Worm (Caenorhabditis elegans) whole organism, L1 larva: ENCODE data around the gene bre-1.

ENCODE experiments used
- C16A3.4 ChIP-seq: fragments of 150-350 bp; optimal IDR thresholded peaks from 2 replicates; lab custom pipeline; 2014; ENCODE audit warnings: missing biosample characterization, missing genetic modification characterization
- C34B4.2 ChIP-seq: sonication (generic microtip); optimal IDR thresholded peaks from 2 replicates; lab custom pipeline; 2017; ENCODE audit warnings: mild to moderate bottlenecking, missing genetic modification characterization, missing compliant biosample characterization
- aha-1 ChIP-seq: fragments of 150-350 bp; optimal IDR thresholded peaks from 2 replicates; lab custom pipeline; 2014; ENCODE audit warnings: missing biosample characterization, missing genetic modification characterization
- ama-1 ChIP-seq: fragments of 150-350 bp; optimal IDR thresholded peaks from 2 replicates; lab custom pipeline; 2014
- blmp-1 ChIP-seq: fragments of 150-350 bp; optimal IDR thresholded peaks from 2 replicates; lab custom pipeline; 2014; ENCODE audit warnings: missing biosample characterization, missing genetic modification characterization
- ceh-63 ChIP-seq: fragments of 200-800 bp; sonication (Bioruptor generic); optimal IDR thresholded peaks from 2 replicates; lab custom pipeline; 2018; ENCODE audit warnings: mild to moderate bottlenecking, missing genetic modification characterization, missing compliant biosample characterization
- ceh-8 ChIP-seq: fragments of 200-800 bp; sonication (Bioruptor generic); optimal IDR thresholded peaks from 2 replicates; lab custom pipeline; 2018; ENCODE audit warnings: mild to moderate bottlenecking, missing genetic modification characterization, moderate library complexity, missing compliant biosample characterization
- ceh-88 ChIP-seq: fragments of 200-800 bp; sonication (Bioruptor generic); IDR thresholded peaks from 2 replicates; pipeline ENCODE4 v1.3.6; 2022; ENCODE audit warnings: missing genetic modification characterization, missing compliant biosample characterization
- ces-1 ChIP-seq: fragments of 150-350 bp; optimal IDR thresholded peaks from 2 replicates; lab custom pipeline; 2014; ENCODE audit warnings: missing biosample characterization, missing genetic modification reagents, missing genetic modification characterization
- efl-1 ChIP-seq, 4 experiments: fragments of 150-350 bp; optimal IDR thresholded peaks in 3 of 4; peaks in 1 of 4; 1 replicate in 1 of 4; 2 replicates in 3 of 4; lab custom pipeline; 2014; ENCODE audit warnings: missing biosample characterization in 2 of 4, missing genetic modification characterization in 2 of 4, missing genetic modification reagents in 2 of 4
- efl-3 ChIP-seq: fragments of 200-800 bp; sonication (Bioruptor generic); optimal IDR thresholded peaks from 2 replicates; lab custom pipeline; 2018; ENCODE audit warnings: mild to moderate bottlenecking, missing genetic modification characterization, missing compliant biosample characterization
- egl-13 ChIP-seq: sonication (generic microtip); optimal IDR thresholded peaks from 2 replicates; lab custom pipeline; 2016; ENCODE audit warnings: missing genotype, missing genetic modification reagents, missing genetic modification characterization, missing compliant biosample characterization
- egl-27 ChIP-seq, 2 experiments: fragments of 150-350 bp in 1 of 2; sonication (generic microtip); optimal IDR thresholded peaks; 3 replicates each; lab custom pipeline; 2017 to 2018; ENCODE audit warnings: missing biosample characterization in 2 of 2, missing genetic modification characterization in 2 of 2, missing genetic modification reagents in 2 of 2
- elt-2 ChIP-seq: sonication (generic microtip); optimal IDR thresholded peaks from 2 replicates; lab custom pipeline; 2016; ENCODE audit warnings: missing genetic modification characterization, mild to moderate bottlenecking, inconsistent platforms, missing compliant biosample characterization, missing genetic modification reagents
- ets-5 ChIP-seq: fragments of 200-800 bp; sonication (Bioruptor generic); IDR thresholded peaks from 2 replicates; pipeline ENCODE4 v1.3.6; 2022; ENCODE audit warnings: missing genetic modification characterization, missing compliant biosample characterization
- fkh-10 ChIP-seq: sonication (generic microtip); optimal IDR thresholded peaks from 2 replicates; lab custom pipeline; 2017; ENCODE audit warnings: missing biosample characterization, missing genetic modification reagents, missing genetic modification characterization
- fkh-4 ChIP-seq: sonication (generic microtip); optimal IDR thresholded peaks from 2 replicates; lab custom pipeline; 2016; ENCODE audit warnings: missing compliant biosample characterization, missing genetic modification characterization, borderline replicate concordance
- fos-1 ChIP-seq: fragments of 150-350 bp; optimal IDR thresholded peaks from 2 replicates; lab custom pipeline; 2014; ENCODE audit warnings: missing biosample characterization, missing genetic modification characterization
- grh-1 ChIP-seq: fragments of 200-800 bp; sonication (Bioruptor generic); IDR thresholded peaks from 2 replicates; pipeline ENCODE4 v1.3.6; 2022; ENCODE audit warnings: missing genetic modification reagents, missing genetic modification characterization, missing compliant biosample characterization
- hlh-4 ChIP-seq: sonication (generic microtip); optimal IDR thresholded peaks from 2 replicates; lab custom pipeline; 2016; ENCODE audit warnings: mild to moderate bottlenecking, missing genetic modification characterization, missing compliant biosample characterization
- isw-1 ChIP-seq: fragments of 200-800 bp; sonication (Bioruptor generic); IDR thresholded peaks from 2 replicates; pipeline ENCODE4 v1.3.6; 2022; ENCODE audit warnings: missing genetic modification characterization, missing compliant biosample characterization
- lin-14 ChIP-seq: fragments of 200-800 bp; sonication (Bioruptor generic); optimal IDR thresholded peaks from 2 replicates; lab custom pipeline; 2018; ENCODE audit warnings: mild to moderate bottlenecking, missing genetic modification characterization, moderate library complexity, missing compliant biosample characterization
- lin-15B ChIP-seq: fragments of 150-350 bp; sonication (generic microtip); optimal IDR thresholded peaks from 3 replicates; lab custom pipeline; 2014; ENCODE audit warnings: missing biosample characterization, missing genetic modification characterization
- lin-39 ChIP-seq: fragments of 150-350 bp; optimal IDR thresholded peaks from 2 replicates; lab custom pipeline; 2014; ENCODE audit warnings: missing biosample characterization, missing genetic modification reagents, missing genetic modification characterization
- lir-3 ChIP-seq: sonication (generic microtip); optimal IDR thresholded peaks from 2 replicates; lab custom pipeline; 2016; ENCODE audit warnings: mild to moderate bottlenecking, missing genetic modification characterization, moderate library complexity, missing compliant biosample characterization; ENCODE audit not compliant: poor library complexity
- mep-1 ChIP-seq: fragments of 150-350 bp; optimal IDR thresholded peaks from 2 replicates; lab custom pipeline; 2014; ENCODE audit warnings: missing biosample characterization, missing genetic modification characterization
- nhr-12 ChIP-seq: sonication (generic microtip); optimal IDR thresholded peaks from 2 replicates; lab custom pipeline; 2017; ENCODE audit warnings: missing biosample characterization, missing genetic modification characterization
- nhr-19 ChIP-seq: fragments of 200-800 bp; sonication (Bioruptor generic); conservative IDR thresholded peaks from 2 replicates; pipeline ENCODE4 v1.3.6; 2022; ENCODE audit warnings: missing genetic modification characterization, missing compliant biosample characterization
- nhr-20 ChIP-seq: sonication (generic microtip); optimal IDR thresholded peaks from 2 replicates; lab custom pipeline; 2016; ENCODE audit warnings: mild to moderate bottlenecking, missing genetic modification characterization, missing compliant biosample characterization
- nhr-237 ChIP-seq: fragments of 150-350 bp; optimal IDR thresholded peaks from 2 replicates; lab custom pipeline; 2014; ENCODE audit warnings: missing biosample characterization, missing genetic modification characterization
- nhr-47 ChIP-seq: sonication (generic microtip); optimal IDR thresholded peaks from 2 replicates; lab custom pipeline; 2016; ENCODE audit warnings: mild to moderate bottlenecking, missing genetic modification characterization, moderate library complexity, missing compliant biosample characterization
- pag-3 ChIP-seq: sonication (generic microtip); optimal IDR thresholded peaks from 2 replicates; lab custom pipeline; 2017; ENCODE audit warnings: missing genetic modification characterization, mild to moderate bottlenecking, missing compliant biosample characterization, antibody characterized with exemption, borderline replicate concordance; ENCODE audit not compliant: insufficient read depth
- pax-3 ChIP-seq: fragments of 200-800 bp; sonication (Bioruptor generic); optimal IDR thresholded peaks from 2 replicates; lab custom pipeline; 2018; ENCODE audit warnings: mild to moderate bottlenecking, missing genetic modification characterization, moderate library complexity, missing compliant biosample characterization
- rnt-1 ChIP-seq: sonication (generic microtip); optimal IDR thresholded peaks from 2 replicates; lab custom pipeline; 2016; ENCODE audit warnings: mild to moderate bottlenecking, missing genetic modification characterization, moderate library complexity, missing compliant biosample characterization
- snu-23 ChIP-seq: sonication (generic microtip); optimal IDR thresholded peaks from 2 replicates; lab custom pipeline; 2016; ENCODE audit warnings: missing genetic modification characterization, missing compliant biosample characterization
- sox-4 ChIP-seq: sonication (generic microtip); optimal IDR thresholded peaks from 2 replicates; lab custom pipeline; 2016; ENCODE audit warnings: missing genetic modification characterization, missing compliant biosample characterization
- sup-37 ChIP-seq: fragments of 200-800 bp; sonication (Bioruptor generic); optimal IDR thresholded peaks from 2 replicates; lab custom pipeline; 2018; ENCODE audit warnings: mild to moderate bottlenecking, missing genetic modification characterization, missing compliant biosample characterization
- swsn-7 ChIP-seq: sonication (generic microtip); optimal IDR thresholded peaks from 2 replicates; lab custom pipeline; 2016; ENCODE audit warnings: missing genetic modification characterization, missing compliant biosample characterization
- tbx-2 ChIP-seq: sonication (generic microtip); optimal IDR thresholded peaks from 2 replicates; lab custom pipeline; 2016; ENCODE audit warnings: missing genetic modification characterization, missing compliant biosample characterization
- unc-130 ChIP-seq: fragments of 150-350 bp; optimal IDR thresholded peaks from 2 replicates; lab custom pipeline; 2017; ENCODE audit warnings: missing biosample characterization, missing genetic modification characterization, inconsistent platforms
- unc-30 ChIP-seq: sonication (generic microtip); optimal IDR thresholded peaks from 2 replicates; lab custom pipeline; 2017; ENCODE audit warnings: missing biosample characterization, missing genetic modification characterization
- vab-15 ChIP-seq: sonication (generic microtip); optimal IDR thresholded peaks from 2 replicates; lab custom pipeline; 2017; ENCODE audit warnings: missing genotype, mild to moderate bottlenecking, missing genetic modification characterization, missing compliant biosample characterization
- zag-1 ChIP-seq: fragments of 150-350 bp; optimal IDR thresholded peaks from 2 replicates; lab custom pipeline; 2014; ENCODE audit warnings: missing biosample characterization, missing genetic modification characterization
- zip-4 ChIP-seq: fragments of 200-800 bp; sonication (Bioruptor generic); optimal IDR thresholded peaks from 2 replicates; lab custom pipeline; 2018; ENCODE audit warnings: mild to moderate bottlenecking, missing genetic modification characterization, moderate library complexity, missing compliant biosample characterization
- ztf-4 ChIP-seq: fragments of 150-350 bp; optimal IDR thresholded peaks from 2 replicates; lab custom pipeline; 2014; ENCODE audit warnings: missing biosample characterization, missing genetic modification characterization

bre-1 gene

ce11 chrIV:8965883-8966282, 21.2 kb upstream of the bre-1 start, which contains the start of gene C53B4.2 (continued):
- TF ChIP-seq pag-3 (tag; lab: Kevin White, UChicago): no peak
- no peak for TF ChIP-seq tbx-2

DNA sequence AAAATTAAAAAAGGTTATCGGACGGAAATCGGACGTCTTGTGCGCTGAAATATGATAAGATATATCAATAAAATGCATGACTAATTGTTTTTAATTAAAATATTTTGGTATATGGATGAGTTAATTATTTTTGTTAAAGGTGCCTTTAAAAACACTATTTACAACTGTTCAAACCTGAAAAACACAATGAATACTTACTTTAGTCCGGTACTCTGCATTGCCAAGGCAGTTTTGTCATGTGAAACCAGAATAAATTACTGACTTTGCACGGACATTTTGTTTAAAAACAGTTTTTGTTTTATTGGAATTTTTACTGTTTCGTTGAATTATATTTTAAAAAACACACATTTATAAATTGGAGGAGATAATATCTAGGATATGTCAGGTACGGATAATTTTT, 19.1 kb upstream of the bre-1 start, which contains the start of gene suex-2:
TSS of gene suex-2 (plus strand) at position 301 of the 400 bp plus-strand sequence.
- TF ChIP-seq ztf-4 (tag; lab: Kevin White, UChicago) (no peak), efl-1 (optimal IDR thresholded peaks at IDR 0.05; lab: Kevin White, UChicago) (no peak), efl-1 (GFP tag; optimal IDR thresholded peaks at IDR 0.05 in 1 of 2; lab: Kevin White, UChicago) (peak in 1 of 2 experiments; percentile 63)
- TF ChIP-seq, all 84 proteins: peak for 1

- TF ChIP-seq vab-15 (peak; percentile 68), efl-3 (peak; percentile 12), snu-23 (GFP tag; lab: Kevin White, UChicago) (peak; percentile 91), ceh-88 (GFP tag; lab: Robert Waterston, UW) (peak; percentile 66; the same call in 1 of the 2 replicates), aha-1 (no peak), nhr-19 (GFP tag; lab: Robert Waterston, UW) (peak; percentile 86), elt-2 (peak; percentile 55), nhr-47 (tag; lab: Kevin White, UChicago) (peak; percentile 92), mep-1 (tag; lab: Kevin White, UChicago) (peak; percentile 49), ceh-63 (GFP tag; lab: Kevin White, UChicago) (no peak), zag-1 (tag; lab: Kevin White, UChicago) (no peak), isw-1 (GFP tag; lab: Robert Waterston, UW) (peak; percentile 68), grh-1 (GFP tag; lab: Robert Waterston, UW) (0 out of 2 replicates have a peak, but pooled peaks have one; percentile 24), nhr-12 (no peak), pax-3 (tag; lab: Kevin White, UChicago) (peak; percentile 88), ama-1 (lab: Kevin White, UChicago) (no peak), lin-39 (tag; lab: Kevin White, UChicago) (peak; percentile 63), sox-4 (tag; lab: Kevin White, UChicago) (peak; percentile 95), blmp-1 (tag; lab: Kevin White, UChicago) (peak; percentile 56), lin-14 (GFP tag; lab: Kevin White, UChicago) (peak; percentile 86), fkh-4 (tag; lab: Kevin White, UChicago) (peak; percentile 97), nhr-237 (tag; lab: Kevin White, UChicago) (no peak), lir-3 (peak; percentile 96), nhr-20 (tag; lab: Kevin White, UChicago) (peak; percentile 89), ces-1 (no peak), ets-5 (GFP tag; lab: Robert Waterston, UW) (no peak), egl-27 (tag; optimal IDR thresholded peaks at IDR 0.05; lab: Kevin White, UChicago) (no peak), ceh-8 (GFP tag; lab: Kevin White, UChicago) (peak; percentile 76), zip-4 (GFP tag; lab: Kevin White, UChicago) (peak; percentile 53), swsn-7 (tag; lab: Kevin White, UChicago) (peak; percentile 91), egl-13 (tag; lab: Kevin White, UChicago) (peak; percentile 94), unc-30 (tag; lab: Kevin White, UChicago) (no peak), fkh-10 (GFP tag; lab: Kevin White, UChicago) (no peak), efl-1 (optimal IDR thresholded peaks at IDR 0.05; lab: Kevin White, UChicago) (peak; percentile 63 to 67), efl-1 (GFP tag; optimal IDR thresholded peaks at IDR 0.05 in 1 of 2; lab: Kevin White, UChicago) (peak; percentile 59 to 95), rnt-1 (tag; lab: Kevin White, UChicago) (peak; percentile 99), C34B4.2 (no peak), hlh-4 (tag; lab: Kevin White, UChicago) (peak; percentile 80), ztf-4 (tag; lab: Kevin White, UChicago) (peak; percentile 41), unc-130 (no peak), lin-15B (tag; lab: Kevin White, UChicago) (peak; percentile 60), C16A3.4 (tag; lab: Kevin White, UChicago) (no peak), sup-37 (GFP tag; lab: Kevin White, UChicago) (peak; percentile 32), pag-3 (tag; lab: Kevin White, UChicago) (no peak), fos-1 (tag; lab: Kevin White, UChicago) (no peak)
Observed at ce11 chrIV:8973249-8973958, 13.7 kb upstream of the bre-1 start, which contains the start of gene C53B4.3. C53B4.3 (minus strand) TSS chrIV:8973712.
